Worm (Caenorhabditis elegans): ENCODE data around the gene perm-3.

ce11 chrIV:5389951-5390350 lies 4.7 kb downstream of the perm-3 start:
- no peak for TF ChIP-seq ces-1 (GFP tag; optimal IDR thresholded peaks at IDR 0.05)
- TF ChIP-seq mab-5 (tag; optimal IDR thresholded peaks at IDR 0.05) = no peak
- TF ChIP-seq nhr-12 (tag; optimal IDR thresholded peaks at IDR 0.05) = no peak
- TF ChIP-seq mep-1 (tag; optimal IDR thresholded peaks at IDR 0.05) = no peak
